Worm (Caenorhabditis elegans): ENCODE results near the gene ascc-1.

DNA sequence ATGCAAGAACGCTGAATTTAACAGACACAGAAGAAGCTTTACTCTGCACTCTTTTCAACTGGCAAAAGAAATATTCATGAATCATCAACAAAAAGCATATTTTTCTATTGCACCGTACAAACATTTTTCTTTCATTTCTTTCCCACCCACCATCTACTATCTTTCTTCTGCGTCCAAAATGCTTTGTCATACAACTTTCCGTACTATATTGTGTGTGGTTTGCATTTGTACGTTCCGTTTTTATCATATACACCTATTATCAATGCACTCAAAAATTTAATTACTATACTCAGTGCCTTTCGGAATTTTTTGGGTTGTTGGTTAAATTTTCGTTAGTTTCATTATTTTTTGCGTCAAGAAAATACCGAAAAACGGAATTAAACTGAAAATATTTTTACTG is 10.2 kb downstream of the ascc-1 start:
- TF ChIP-seq hnd-1 (tag; optimal IDR thresholded peaks at IDR 0.05), result no peak
- no peak for TF ChIP-seq pes-1 (GFP tag; IDR thresholded peaks at IDR 0.05)
- no peak for TF ChIP-seq ama-1 (optimal IDR thresholded peaks at IDR 0.05)
- no peak for TF ChIP-seq ceh-13 (GFP tag; optimal IDR thresholded peaks at IDR 0.05)
- TF ChIP-seq sea-1 (GFP tag; conservative IDR thresholded peaks at IDR 0.05), result no peak
- TF ChIP-seq flt-1 (GFP tag; IDR thresholded peaks at IDR 0.05), result no peak
- TF ChIP-seq tbx-11 (GFP tag; IDR thresholded peaks at IDR 0.05), result no peak
- no peak for TF ChIP-seq B0310.2 (tag; optimal IDR thresholded peaks at IDR 0.05)
- TF ChIP-seq hmg-4 (GFP tag; optimal IDR thresholded peaks at IDR 0.05), result no peak

All from whole organism, early embryonic.